Worm (Caenorhabditis elegans): ENCODE data around the gene kin-15.

DNA sequence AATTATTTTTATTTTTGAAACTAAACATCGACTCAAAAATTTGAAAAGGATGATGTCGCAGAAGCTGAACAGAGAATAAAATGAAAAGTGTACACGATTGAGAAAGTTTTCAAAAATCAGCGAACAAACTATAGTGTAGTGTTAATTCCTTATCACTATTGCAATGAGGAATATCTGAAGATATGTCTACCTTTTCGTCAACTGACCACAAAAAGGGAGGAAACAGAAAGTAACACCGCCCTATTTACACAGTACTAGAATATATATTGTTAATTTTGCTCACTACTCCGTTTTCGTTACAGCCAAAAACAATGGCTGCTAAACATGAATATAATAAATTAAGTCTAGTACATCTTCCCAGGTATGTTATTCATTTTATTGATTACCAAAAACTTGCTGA is 14.5 kb upstream of the kin-15 start, which contains the start of gene chil-18:
- no peak for TF ChIP-seq klf-2 (GFP tag; conservative IDR thresholded peaks at IDR 0.05)
- no peak for TF ChIP-seq med-1 (GFP tag; optimal IDR thresholded peaks at IDR 0.05; ENCODE audit: insufficient read depth)
- no peak for TF ChIP-seq cog-1 (tag; optimal IDR thresholded peaks at IDR 0.05)
- TF ChIP-seq ztf-29 (GFP tag; IDR thresholded peaks at IDR 0.05), result no peak
- no peak for TF ChIP-seq flt-1 (GFP tag; IDR thresholded peaks at IDR 0.05)
